Fruit fly (Drosophila melanogaster): ENCODE results near the gene CG5592.

Gene CG5592

DNA sequence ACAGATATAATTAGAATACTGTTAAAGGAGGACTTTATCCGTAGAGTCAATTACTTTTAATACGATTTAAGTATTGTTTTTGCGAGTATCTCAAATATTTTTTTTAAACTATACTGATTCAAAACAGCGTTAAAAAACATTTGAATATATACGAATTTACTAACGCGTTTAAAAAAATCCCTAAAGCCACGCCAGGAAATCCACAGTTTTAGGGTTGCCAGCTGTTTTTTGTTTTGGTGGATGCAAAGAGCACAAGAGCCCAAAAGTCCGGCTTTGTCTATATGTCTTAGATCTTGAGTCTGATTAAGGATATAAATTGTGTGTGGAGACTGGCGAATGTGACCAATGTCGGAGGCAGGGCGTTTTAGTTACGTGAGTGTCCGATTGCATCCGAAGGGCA, 30.1 kb downstream of the CG5592 start:
- TF ChIP-seq CTCF (optimal IDR thresholded peaks at IDR 0.05) = no peak
- TF ChIP-seq CG8478 (optimal IDR thresholded peaks at IDR 0.05) = no peak

DNA sequence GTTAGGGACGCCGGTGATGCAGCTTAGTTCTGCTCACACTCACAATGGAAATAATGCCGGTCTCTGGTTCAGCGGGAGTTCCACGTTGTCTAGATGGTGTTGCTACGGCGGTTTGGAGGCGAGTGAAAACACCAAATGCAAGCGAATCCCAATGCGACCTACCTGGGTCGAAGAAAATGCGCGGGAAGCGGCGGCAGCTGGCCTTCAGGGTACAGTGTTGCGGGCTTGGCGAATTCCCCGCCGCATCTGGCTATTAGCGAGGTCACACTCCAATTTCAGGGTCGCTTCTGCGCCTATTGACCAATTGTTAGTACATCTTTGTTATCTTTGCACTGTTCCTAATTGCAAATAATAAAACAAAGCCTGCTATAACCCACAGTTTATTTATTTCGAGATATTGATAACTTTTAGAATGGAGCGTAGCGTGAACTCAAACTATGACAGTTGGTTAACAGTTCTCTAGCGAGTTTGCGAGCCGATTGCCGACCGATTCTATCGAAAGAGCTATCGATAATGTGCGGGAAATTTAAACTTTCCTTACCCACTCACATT, 35.0 kb downstream of the CG5592 start, which contains the start of gene Rcc1:
Rcc1 (minus strand) TSS at position 411 of the 552 bp plus-strand sequence.
- TF ChIP-seq CTCF (optimal IDR thresholded peaks at IDR 0.05) (peak; percentile 38 to 39), CG8478 (optimal IDR thresholded peaks at IDR 0.05) (no peak)

DNA sequence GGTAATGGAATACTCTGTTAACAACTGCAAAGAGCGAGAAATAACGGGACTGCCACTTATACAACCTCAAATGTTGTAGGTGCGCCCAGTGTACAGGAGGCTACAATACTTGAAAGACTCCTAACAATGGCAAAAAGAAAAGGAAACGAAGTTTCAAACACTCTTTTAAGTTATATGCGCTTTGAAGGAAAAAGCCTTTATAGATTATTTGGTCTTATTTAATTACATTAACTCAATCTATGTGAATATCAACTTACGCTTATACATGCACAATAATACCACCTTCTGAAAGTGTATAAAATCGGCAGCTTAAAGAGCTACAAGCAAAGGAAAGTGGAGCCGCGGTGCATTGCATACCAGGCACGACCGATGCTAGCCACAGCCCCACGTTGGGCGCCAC, 43.0 kb downstream of the CG5592 start:
- no peak for TF ChIP-seq CG8478 (optimal IDR thresholded peaks at IDR 0.05)
- TF ChIP-seq CTCF (optimal IDR thresholded peaks at IDR 0.05) = no peak

DNA sequence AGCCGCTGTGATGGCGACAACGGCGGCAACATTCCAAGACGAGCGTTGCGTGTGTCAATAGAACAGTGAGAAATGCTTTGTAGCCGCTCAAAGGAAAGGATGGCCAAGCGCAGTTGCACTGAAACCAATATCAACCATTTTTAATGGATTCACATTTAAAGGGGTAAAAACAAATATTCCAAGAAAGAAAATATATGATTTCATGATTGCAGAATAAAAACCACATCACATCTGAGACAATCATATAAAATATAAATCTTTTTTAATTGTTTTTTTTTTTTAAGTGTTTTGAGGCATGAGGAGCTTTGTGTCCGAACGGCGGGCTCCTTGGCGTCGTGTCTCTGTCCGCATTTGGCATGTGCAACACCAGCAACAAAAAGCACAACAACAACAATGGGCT, 43.6 kb downstream of the CG5592 start:
- TF ChIP-seq CTCF (optimal IDR thresholded peaks at IDR 0.05) = no peak
- no peak for TF ChIP-seq CG8478 (optimal IDR thresholded peaks at IDR 0.05)

DNA sequence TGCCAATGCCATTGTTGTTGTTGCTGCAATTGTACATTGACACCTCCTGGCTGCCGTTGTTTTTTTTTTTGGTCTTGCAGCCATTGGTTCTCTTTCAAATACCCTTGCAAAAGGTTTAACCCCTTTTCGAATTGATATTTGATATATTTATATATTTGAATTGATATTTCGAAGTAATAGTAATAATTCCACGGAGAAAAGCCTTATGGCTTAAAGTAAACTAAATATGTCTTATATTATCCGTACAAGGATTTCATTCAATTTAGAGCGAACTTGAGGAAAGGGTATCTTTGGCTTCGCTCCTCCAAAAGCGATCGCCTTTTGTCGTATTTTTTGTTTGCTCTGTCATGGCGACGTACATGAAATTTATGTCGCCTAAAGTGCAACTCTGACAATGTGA, 44.1 kb downstream of the CG5592 start:
- no peak for TF ChIP-seq CG8478 (optimal IDR thresholded peaks at IDR 0.05)
- TF ChIP-seq CTCF (optimal IDR thresholded peaks at IDR 0.05) = no peak

DNA sequence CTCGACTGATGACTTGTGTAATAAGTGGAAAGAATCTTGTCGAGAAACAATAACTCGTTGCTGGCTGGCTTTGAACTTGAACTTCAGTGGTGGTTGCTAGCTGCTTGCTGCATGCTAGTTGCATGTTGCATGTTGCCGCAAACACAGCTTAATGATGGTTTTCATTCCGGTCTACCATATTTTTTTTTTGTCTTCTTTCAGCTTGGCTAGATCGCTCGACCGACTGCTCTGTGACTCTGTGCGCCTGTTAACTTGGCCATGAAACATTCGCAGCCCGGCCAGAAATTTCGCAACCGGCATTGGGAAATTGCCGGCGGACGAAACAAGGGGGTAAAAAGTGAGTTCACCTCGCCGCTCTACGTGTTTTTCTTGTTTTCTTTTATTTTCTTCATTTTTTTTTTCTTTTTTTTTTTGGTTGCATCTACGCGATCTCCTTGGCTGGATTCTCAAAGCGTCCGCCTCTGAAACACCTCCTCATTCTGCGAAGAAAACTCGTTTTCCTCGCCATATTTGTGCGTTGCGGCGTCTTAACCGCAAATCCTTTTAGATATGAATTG, 46.0 kb downstream of the CG5592 start:
- no peak for TF ChIP-seq CG8478 (optimal IDR thresholded peaks at IDR 0.05)
- no peak for TF ChIP-seq CTCF (optimal IDR thresholded peaks at IDR 0.05)

DNA sequence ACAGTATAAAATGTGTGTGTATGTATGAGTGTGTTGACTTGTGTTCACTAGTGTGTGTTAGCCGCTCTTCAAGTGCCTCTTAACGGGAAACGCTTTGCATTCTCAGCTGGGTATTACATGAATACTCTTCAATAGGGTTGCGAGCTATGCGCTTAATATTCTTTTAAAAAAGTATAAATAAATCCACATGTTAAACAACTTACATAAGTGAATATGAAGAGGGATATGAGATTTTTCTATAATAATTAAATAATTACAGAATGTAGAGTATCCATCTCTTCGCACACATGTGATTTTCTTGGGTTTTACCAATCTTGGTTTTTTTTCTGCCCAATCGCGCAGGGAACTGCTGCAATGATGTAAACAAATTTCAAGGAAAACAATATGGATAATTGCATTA, 48.1 kb downstream of the CG5592 start:
- TF ChIP-seq CTCF (optimal IDR thresholded peaks at IDR 0.05) = no peak
- TF ChIP-seq CG8478 (optimal IDR thresholded peaks at IDR 0.05) = no peak

DNA sequence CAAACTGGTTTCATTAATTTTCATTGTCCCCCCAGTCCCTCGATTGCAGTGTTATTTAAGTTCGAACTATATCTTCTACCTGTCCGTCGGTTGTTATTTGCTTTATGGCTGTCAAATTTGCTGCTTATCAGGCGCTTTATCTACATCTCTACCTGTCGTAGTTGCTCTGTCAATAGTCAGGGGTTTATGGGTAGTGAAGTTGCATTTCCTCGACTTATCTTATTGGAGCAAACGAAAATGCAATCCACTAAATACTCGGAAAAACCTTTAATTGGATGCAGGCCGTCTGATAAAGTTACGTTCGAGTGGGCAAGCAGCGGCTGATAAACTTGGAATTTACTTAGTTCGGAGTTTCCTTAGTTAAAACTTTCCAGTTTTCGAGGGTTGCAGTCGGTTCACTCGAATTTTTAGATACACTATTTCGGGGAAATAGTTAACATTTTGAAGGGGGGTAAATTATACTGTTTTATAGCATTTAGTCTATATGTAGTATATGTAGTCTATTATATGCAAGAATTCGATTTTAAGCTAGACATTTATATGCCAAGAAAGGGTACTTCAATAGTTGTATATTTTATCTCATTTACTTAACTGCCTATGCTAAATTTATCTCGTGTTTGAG, 49.8 kb downstream of the CG5592 start:
- TF ChIP-seq CG8478 (optimal IDR thresholded peaks at IDR 0.05) (no peak), CTCF (optimal IDR thresholded peaks at IDR 0.05) (no peak)

All from S2 (cell line).